Fruit fly (Drosophila melanogaster) whole organism, prepupa: Measurements from ENCODE around the gene Alg10.

Experiments
- Blimp-1 ChIP-seq: fragments of 200-800 bp; sonication (Bioruptor generic); optimal IDR thresholded peaks from 3 replicates; lab custom pipeline; 2017; ENCODE audit warnings: missing biosample characterization, missing genetic modification characterization, mild to moderate bottlenecking, moderate library complexity, missing genetic modification reagents
- CG10631 ChIP-seq: fragments of 200-800 bp; sonication (Bioruptor generic); optimal IDR thresholded peaks from 2 replicates; lab custom pipeline; 2016; ENCODE audit warnings: missing biosample characterization, missing genetic modification characterization
- CG11294 ChIP-seq: fragments of 200-800 bp; sonication (Bioruptor generic); IDR thresholded peaks from 2 replicates; pipeline ENCODE4 v1.3.6; 2022; ENCODE audit warnings: missing biosample characterization, missing genetic modification characterization
- CG11902 ChIP-seq: fragments of 200-800 bp; sonication (Bioruptor generic); optimal IDR thresholded peaks from 3 replicates; lab custom pipeline; 2016; ENCODE audit warnings: missing biosample characterization, missing genetic modification characterization
- CG15336 ChIP-seq: fragments of 200-800 bp; sonication (Bioruptor generic); IDR thresholded peaks from 2 replicates; pipeline ENCODE4 v1.3.6; 2022; ENCODE audit warnings: missing biosample characterization, missing genetic modification characterization
- CG1621 ChIP-seq: fragments of 200-800 bp; sonication (Bioruptor generic); optimal IDR thresholded peaks from 3 replicates; lab custom pipeline; 2018; ENCODE audit warnings: missing biosample characterization, mild to moderate bottlenecking, missing genetic modification characterization
- CG32006 ChIP-seq: fragments of 200-800 bp; sonication (Bioruptor generic); optimal IDR thresholded peaks from 3 replicates; lab custom pipeline; 2017; ENCODE audit warnings: missing biosample characterization, mild to moderate bottlenecking, missing genetic modification characterization
- CG3919 ChIP-seq: fragments of 200-800 bp; sonication (Bioruptor generic); optimal IDR thresholded peaks from 3 replicates; lab custom pipeline; 2016; ENCODE audit warnings: missing biosample characterization, missing genetic modification characterization
- CG4318 ChIP-seq: fragments of 200-800 bp; sonication (Bioruptor generic); optimal IDR thresholded peaks from 3 replicates; lab custom pipeline; 2017; ENCODE audit warnings: missing biosample characterization, mild to moderate bottlenecking, missing genetic modification characterization
- CG6163 ChIP-seq: fragments of 200-800 bp; sonication (Bioruptor generic); IDR thresholded peaks from 3 replicates; pipeline ENCODE4 v1.3.6; 2022; ENCODE audit warnings: missing biosample characterization, missing genetic modification characterization
- CG6276 ChIP-seq: fragments of 200-800 bp; sonication (Bioruptor generic); optimal IDR thresholded peaks from 2 replicates; lab custom pipeline; 2017; ENCODE audit warnings: missing biosample characterization, mild to moderate bottlenecking, missing genetic modification characterization
- CG6808 ChIP-seq: fragments of 200-800 bp; sonication (Bioruptor generic); optimal IDR thresholded peaks from 3 replicates; lab custom pipeline; 2017; ENCODE audit warnings: missing biosample characterization, missing genetic modification characterization, mild to moderate bottlenecking, moderate library complexity, missing genetic modification reagents
- CG7368 ChIP-seq: fragments of 200-800 bp; sonication (Bioruptor generic); optimal IDR thresholded peaks from 3 replicates; lab custom pipeline; 2016; ENCODE audit warnings: missing biosample characterization, missing genetic modification characterization
- CG8119 ChIP-seq: fragments of 200-800 bp; sonication (Bioruptor generic); IDR thresholded peaks from 3 replicates; pipeline ENCODE4 v1.3.6; 2022; ENCODE audit warnings: missing biosample characterization, missing genetic modification characterization
- CG8319 ChIP-seq: fragments of 200-800 bp; sonication (Bioruptor generic); optimal IDR thresholded peaks from 3 replicates; lab custom pipeline; 2016; ENCODE audit warnings: missing biosample characterization, missing genetic modification characterization
- CG8632 ChIP-seq: fragments of 200-800 bp; sonication (Bioruptor generic); optimal IDR thresholded peaks from 3 replicates; lab custom pipeline; 2016; ENCODE audit warnings: missing biosample characterization, missing genetic modification characterization
- CG9139 ChIP-seq: fragments of 200-800 bp; sonication (Bioruptor generic); optimal IDR thresholded peaks from 3 replicates; lab custom pipeline; 2017; ENCODE audit warnings: missing biosample characterization, mild to moderate bottlenecking, missing genetic modification characterization
- Eip75B ChIP-seq: fragments of 200-800 bp; sonication (Bioruptor generic); optimal IDR thresholded peaks from 3 replicates; lab custom pipeline; 2016; ENCODE audit warnings: missing biosample characterization, missing genetic modification characterization
- Eip78C ChIP-seq: fragments of 200-800 bp; sonication (Bioruptor generic); peaks from one replicate; lab custom pipeline; 2016; ENCODE audit warnings: missing biosample characterization, missing genetic modification characterization
- Ets96B ChIP-seq: fragments of 200-800 bp; optimal IDR thresholded peaks from 2 replicates; lab custom pipeline; 2019; ENCODE audit warnings: missing biosample characterization, mild to moderate bottlenecking, missing genetic modification characterization, moderate library complexity
- Hr38 ChIP-seq: sonication (Bioruptor generic); optimal IDR thresholded peaks from 2 replicates; lab custom pipeline; 2016; ENCODE audit warnings: missing biosample characterization, missing genetic modification characterization
- Lpt ChIP-seq: fragments of 200-800 bp; sonication (Bioruptor generic); optimal IDR thresholded peaks from 3 replicates; lab custom pipeline; 2016; ENCODE audit warnings: missing biosample characterization, missing genetic modification characterization
- Met ChIP-seq: fragments of 200-800 bp; sonication (Bioruptor generic); optimal IDR thresholded peaks from 3 replicates; lab custom pipeline; 2016; ENCODE audit warnings: missing biosample characterization, missing genetic modification characterization
- Smox ChIP-seq: fragments of 200-800 bp; sonication (Bioruptor generic); optimal IDR thresholded peaks from 3 replicates; lab custom pipeline; 2016; ENCODE audit warnings: missing biosample characterization, missing genetic modification characterization
- Sox14 ChIP-seq: fragments of 200-800 bp; sonication (Bioruptor generic); optimal IDR thresholded peaks from 3 replicates; lab custom pipeline; 2016; ENCODE audit warnings: missing biosample characterization, missing genetic modification characterization
- Sox15 ChIP-seq: fragments of 200-800 bp; sonication (Bioruptor generic); optimal IDR thresholded peaks from 3 replicates; lab custom pipeline; 2016; ENCODE audit warnings: missing biosample characterization, missing genetic modification characterization
- acj6 ChIP-seq: fragments of 200-800 bp; sonication (Bioruptor generic); optimal IDR thresholded peaks from 3 replicates; lab custom pipeline; 2016; ENCODE audit warnings: missing biosample characterization, missing genetic modification characterization
- dac ChIP-seq: fragments of 200-800 bp; sonication (Bioruptor generic); optimal IDR thresholded peaks from 2 replicates; lab custom pipeline; 2017; ENCODE audit warnings: missing biosample characterization, mild to moderate bottlenecking, missing genetic modification characterization
- dsx ChIP-seq: fragments of 200-800 bp; optimal IDR thresholded peaks from 3 replicates; lab custom pipeline; 2019; ENCODE audit warnings: missing biosample characterization, mild to moderate bottlenecking, missing genetic modification characterization, moderate library complexity; ENCODE audit not compliant: poor library complexity, severe bottlenecking
- eg ChIP-seq: fragments of 200-800 bp; sonication (Bioruptor generic); IDR thresholded peaks from 3 replicates; pipeline ENCODE4 v1.3.6; 2022; ENCODE audit warnings: missing biosample characterization, missing genetic modification characterization
- esn ChIP-seq: fragments of 200-800 bp; sonication (Bioruptor generic); optimal IDR thresholded peaks from 2 replicates; lab custom pipeline; 2016; ENCODE audit warnings: missing biosample characterization, mild to moderate bottlenecking, missing genetic modification characterization, moderate library complexity
- fkh ChIP-seq: fragments of 200-800 bp; sonication (Bioruptor generic); optimal IDR thresholded peaks from 3 replicates; lab custom pipeline; 2017; ENCODE audit warnings: missing biosample characterization, mild to moderate bottlenecking, missing genetic modification characterization, moderate library complexity
- lz ChIP-seq: fragments of 200-800 bp; sonication (Bioruptor generic); optimal IDR thresholded peaks from 3 replicates; lab custom pipeline; 2016; ENCODE audit warnings: missing biosample characterization, missing genetic modification characterization
- net ChIP-seq: fragments of 200-800 bp; sonication (Bioruptor generic); optimal IDR thresholded peaks from 3 replicates; lab custom pipeline; 2016; ENCODE audit warnings: missing biosample characterization, missing genetic modification characterization
- salr ChIP-seq, 2 experiments: fragments of 200-800 bp; sonication (Bioruptor generic); optimal IDR thresholded peaks; 3 replicates each; lab custom pipeline; 2016 to 2018; ENCODE audit warnings: missing biosample characterization in 2 of 2, missing genetic modification characterization in 2 of 2, mild to moderate bottlenecking in 1 of 2
- spab ChIP-seq: fragments of 200-800 bp; sonication (Bioruptor generic); optimal IDR thresholded peaks from 2 replicates; lab custom pipeline; 2017; ENCODE audit warnings: missing biosample characterization, mild to moderate bottlenecking, missing genetic modification characterization, missing genetic modification reagents
- ss ChIP-seq, 2 experiments: fragments of 200-800 bp; sonication (Bioruptor generic); optimal IDR thresholded peaks; 2 replicates in 1 of 2; 3 replicates in 1 of 2; lab custom pipeline; 2017 to 2018; ENCODE audit warnings: mild to moderate bottlenecking in 2 of 2, missing biosample characterization in 2 of 2, missing genetic modification characterization in 2 of 2, moderate library complexity in 1 of 2
- svp ChIP-seq: fragments of 200-800 bp; sonication (Bioruptor generic); peaks from one replicate; lab custom pipeline; 2016; ENCODE audit warnings: missing biosample characterization, missing genetic modification characterization
- topi ChIP-seq: fragments of 200-800 bp; sonication (Bioruptor generic); optimal IDR thresholded peaks from 3 replicates; lab custom pipeline; 2016; ENCODE audit warnings: missing biosample characterization, missing genetic modification characterization
- vri ChIP-seq: fragments of 200-800 bp; sonication (Bioruptor generic); optimal IDR thresholded peaks from 3 replicates; lab custom pipeline; 2016; ENCODE audit warnings: missing biosample characterization, mild to moderate bottlenecking, missing genetic modification characterization

Gene Alg10

dm6 chr3L:11135846-11136245 is 28.9 kb upstream of the Alg10 start, which contains the start of gene IRSp53:
Gene IRSp53 (plus strand): TSS chr3L:11136049.
- TF ChIP-seq acj6 (no peak), CG15336 (GFP tag; lab: Robert Waterston, UW) (peak; percentile 27; the same call in 1 of the 2 replicates), esn (GFP tag; lab: Kevin White, UChicago) (no peak)
- TF ChIP-seq, all 60 proteins: peak for 1

dm6 chr3L:11136349-11136748 is 28.4 kb upstream of the Alg10 start:
- TF ChIP-seq Eip75B (no peak), CG15336 (GFP tag; lab: Robert Waterston, UW) (0 out of 2 replicates have a peak, but pooled peaks have one; percentile 7), Sox15 (no peak), CG8632 (GFP tag; lab: Kevin White, UChicago) (peak; percentile 46), Hr38 (GFP tag; lab: Kevin White, UChicago) (no peak), dsx (GFP tag; lab: Kevin White, UChicago) (peak; percentile 52), CG9139 (peak; percentile 63), ss (GFP tag; optimal IDR thresholded peaks at IDR 0.05; lab: Kevin White, UChicago) (peak; percentile 66 to 74), Eip78C (GFP tag; lab: Kevin White, UChicago) (peak; percentile 70), CG6808 (GFP tag; lab: Kevin White, UChicago) (peak; percentile 68)
- TF ChIP-seq, all 60 proteins: peak for 7

- TF ChIP-seq CG10631 (no peak), CG1621 (tag; lab: Kevin White, UChicago) (no peak), net (GFP tag; lab: Kevin White, UChicago) (no peak), CG3919 (GFP tag; lab: Kevin White, UChicago) (no peak), CG11294 (GFP tag; lab: Robert Waterston, UW) (no peak), spab (GFP tag; lab: Kevin White, UChicago) (no peak), ss (GFP tag; optimal IDR thresholded peaks at IDR 0.05; lab: Kevin White, UChicago) (no peak), svp (GFP tag; lab: Kevin White, UChicago) (no peak), CG7368 (GFP tag; lab: Kevin White, UChicago) (no peak), Eip75B (no peak), CG4318 (no peak), CG32006 (no peak), CG8632 (GFP tag; lab: Kevin White, UChicago) (no peak), salr (GFP tag; optimal IDR thresholded peaks at IDR 0.05; lab: Kevin White, UChicago) (no peak), CG11902 (GFP tag; lab: Kevin White, UChicago) (no peak), topi (GFP tag; lab: Kevin White, UChicago) (no peak), Met (GFP tag; lab: Kevin White, UChicago) (no peak), dac (no peak), eg (GFP tag; lab: Robert Waterston, UW) (peak; percentile 57; the same call in 1 of the 3 replicates), Lpt (GFP tag; lab: Kevin White, UChicago) (peak; percentile 54), CG6276 (GFP tag; lab: Kevin White, UChicago) (peak; percentile 37), vri (GFP tag; lab: Kevin White, UChicago) (no peak), esn (GFP tag; lab: Kevin White, UChicago) (no peak), CG8119 (GFP tag; lab: Robert Waterston, UW) (peak; percentile 25; the same call in 1 of the 3 replicates), Smox (GFP tag; lab: Kevin White, UChicago) (no peak), Blimp-1 (GFP tag; lab: Kevin White, UChicago) (no peak), Sox14 (GFP tag; lab: Kevin White, UChicago) (no peak), fkh (GFP tag; lab: Kevin White, UChicago) (no peak), CG8319 (GFP tag; lab: Kevin White, UChicago) (no peak), CG6163 (GFP tag; lab: Robert Waterston, UW) (no peak), Ets96B (tag; lab: Kevin White, UChicago) (no peak), Hr38 (GFP tag; lab: Kevin White, UChicago) (no peak), lz (GFP tag; lab: Kevin White, UChicago) (no peak)
Measured at dm6 chr3L:11138862-11139261, 25.9 kb upstream of the Alg10 start.
